Fruit fly (Drosophila melanogaster) whole organism, prepupa: ENCODE results near the gene CG18547.

Experiments
- CG10631 ChIP-seq: fragments of 200-800 bp; sonication (Bioruptor generic); optimal IDR thresholded peaks from 2 replicates; lab custom pipeline; 2016; ENCODE audit warnings: missing biosample characterization, missing genetic modification characterization
- CG11294 ChIP-seq: fragments of 200-800 bp; sonication (Bioruptor generic); IDR thresholded peaks from 2 replicates; pipeline ENCODE4 v1.3.6; 2022; ENCODE audit warnings: missing biosample characterization, missing genetic modification characterization
- CG11902 ChIP-seq: fragments of 200-800 bp; sonication (Bioruptor generic); optimal IDR thresholded peaks from 3 replicates; lab custom pipeline; 2016; ENCODE audit warnings: missing biosample characterization, missing genetic modification characterization
- CG15336 ChIP-seq: fragments of 200-800 bp; sonication (Bioruptor generic); IDR thresholded peaks from 2 replicates; pipeline ENCODE4 v1.3.6; 2022; ENCODE audit warnings: missing biosample characterization, missing genetic modification characterization
- CG3032 ChIP-seq: fragments of 200-800 bp; optimal IDR thresholded peaks from 2 replicates; lab custom pipeline; 2019; ENCODE audit warnings: missing biosample characterization, mild to moderate bottlenecking, missing genetic modification characterization, moderate library complexity
- CG31627 ChIP-seq: fragments of 200-800 bp; sonication (Bioruptor generic); optimal IDR thresholded peaks from 3 replicates; lab custom pipeline; 2016; ENCODE audit warnings: missing biosample characterization, missing genetic modification characterization
- CG34406 ChIP-seq: fragments of 200-800 bp; sonication (Bioruptor generic); optimal IDR thresholded peaks from 3 replicates; lab custom pipeline; 2016; ENCODE audit warnings: missing biosample characterization, missing genetic modification characterization
- CG6163 ChIP-seq: fragments of 200-800 bp; sonication (Bioruptor generic); IDR thresholded peaks from 3 replicates; pipeline ENCODE4 v1.3.6; 2022; ENCODE audit warnings: missing biosample characterization, missing genetic modification characterization
- CG6808 ChIP-seq: fragments of 200-800 bp; sonication (Bioruptor generic); optimal IDR thresholded peaks from 3 replicates; lab custom pipeline; 2017; ENCODE audit warnings: missing biosample characterization, missing genetic modification characterization, mild to moderate bottlenecking, moderate library complexity, missing genetic modification reagents
- CG6854 ChIP-seq: fragments of 200-800 bp; sonication (Bioruptor generic); optimal IDR thresholded peaks from 2 replicates; lab custom pipeline; 2017; ENCODE audit warnings: missing biosample characterization, mild to moderate bottlenecking, missing genetic modification characterization
- CG8119 ChIP-seq: fragments of 200-800 bp; sonication (Bioruptor generic); IDR thresholded peaks from 3 replicates; pipeline ENCODE4 v1.3.6; 2022; ENCODE audit warnings: missing biosample characterization, missing genetic modification characterization
- CG8632 ChIP-seq: fragments of 200-800 bp; sonication (Bioruptor generic); optimal IDR thresholded peaks from 3 replicates; lab custom pipeline; 2016; ENCODE audit warnings: missing biosample characterization, missing genetic modification characterization
- Eip75B ChIP-seq: fragments of 200-800 bp; sonication (Bioruptor generic); optimal IDR thresholded peaks from 3 replicates; lab custom pipeline; 2016; ENCODE audit warnings: missing biosample characterization, missing genetic modification characterization
- Eip78C ChIP-seq: fragments of 200-800 bp; sonication (Bioruptor generic); peaks from one replicate; lab custom pipeline; 2016; ENCODE audit warnings: missing biosample characterization, missing genetic modification characterization
- Ets96B ChIP-seq: fragments of 200-800 bp; optimal IDR thresholded peaks from 2 replicates; lab custom pipeline; 2019; ENCODE audit warnings: missing biosample characterization, mild to moderate bottlenecking, missing genetic modification characterization, moderate library complexity
- Gug ChIP-seq: fragments of 200-800 bp; sonication (Bioruptor generic); IDR thresholded peaks from 2 replicates; pipeline ENCODE4 v1.3.6; 2022; ENCODE audit warnings: missing biosample characterization, missing genetic modification characterization
- Hr38 ChIP-seq: sonication (Bioruptor generic); optimal IDR thresholded peaks from 2 replicates; lab custom pipeline; 2016; ENCODE audit warnings: missing biosample characterization, missing genetic modification characterization
- Hr39 ChIP-seq: fragments of 200-800 bp; sonication (Bioruptor generic); optimal IDR thresholded peaks from 2 replicates; lab custom pipeline; 2016; ENCODE audit warnings: missing biosample characterization, missing genetic modification characterization
- Hr4 ChIP-seq: fragments of 200-800 bp; sonication (Bioruptor generic); optimal IDR thresholded peaks from 3 replicates; lab custom pipeline; 2016; ENCODE audit warnings: missing biosample characterization, missing genetic modification characterization
- Met ChIP-seq: fragments of 200-800 bp; sonication (Bioruptor generic); optimal IDR thresholded peaks from 3 replicates; lab custom pipeline; 2016; ENCODE audit warnings: missing biosample characterization, missing genetic modification characterization
- OdsH ChIP-seq: fragments of 200-800 bp; sonication (Bioruptor generic); optimal IDR thresholded peaks from 3 replicates; lab custom pipeline; 2016; ENCODE audit warnings: missing biosample characterization, missing genetic modification characterization
- Smox ChIP-seq: fragments of 200-800 bp; sonication (Bioruptor generic); optimal IDR thresholded peaks from 3 replicates; lab custom pipeline; 2016; ENCODE audit warnings: missing biosample characterization, missing genetic modification characterization
- Sox15 ChIP-seq: fragments of 200-800 bp; sonication (Bioruptor generic); optimal IDR thresholded peaks from 3 replicates; lab custom pipeline; 2016; ENCODE audit warnings: missing biosample characterization, missing genetic modification characterization
- achi ChIP-seq: fragments of 200-800 bp; sonication (Bioruptor generic); optimal IDR thresholded peaks from 3 replicates; lab custom pipeline; 2016; ENCODE audit warnings: missing biosample characterization, missing genetic modification characterization
- fkh ChIP-seq: fragments of 200-800 bp; sonication (Bioruptor generic); optimal IDR thresholded peaks from 3 replicates; lab custom pipeline; 2017; ENCODE audit warnings: missing biosample characterization, mild to moderate bottlenecking, missing genetic modification characterization, moderate library complexity
- lz ChIP-seq: fragments of 200-800 bp; sonication (Bioruptor generic); optimal IDR thresholded peaks from 3 replicates; lab custom pipeline; 2016; ENCODE audit warnings: missing biosample characterization, missing genetic modification characterization
- net ChIP-seq: fragments of 200-800 bp; sonication (Bioruptor generic); optimal IDR thresholded peaks from 3 replicates; lab custom pipeline; 2016; ENCODE audit warnings: missing biosample characterization, missing genetic modification characterization
- pdm3 ChIP-seq: fragments of 200-800 bp; sonication (Bioruptor generic); optimal IDR thresholded peaks from 3 replicates; lab custom pipeline; 2016; ENCODE audit warnings: missing biosample characterization, missing genetic modification characterization
- salr ChIP-seq, 2 experiments: fragments of 200-800 bp; sonication (Bioruptor generic); optimal IDR thresholded peaks; 3 replicates each; lab custom pipeline; 2016 to 2018; ENCODE audit warnings: missing biosample characterization in 2 of 2, missing genetic modification characterization in 2 of 2, mild to moderate bottlenecking in 1 of 2
- svp ChIP-seq: fragments of 200-800 bp; sonication (Bioruptor generic); peaks from one replicate; lab custom pipeline; 2016; ENCODE audit warnings: missing biosample characterization, missing genetic modification characterization
- topi ChIP-seq: fragments of 200-800 bp; sonication (Bioruptor generic); optimal IDR thresholded peaks from 3 replicates; lab custom pipeline; 2016; ENCODE audit warnings: missing biosample characterization, missing genetic modification characterization

Gene CG18547

DNA sequence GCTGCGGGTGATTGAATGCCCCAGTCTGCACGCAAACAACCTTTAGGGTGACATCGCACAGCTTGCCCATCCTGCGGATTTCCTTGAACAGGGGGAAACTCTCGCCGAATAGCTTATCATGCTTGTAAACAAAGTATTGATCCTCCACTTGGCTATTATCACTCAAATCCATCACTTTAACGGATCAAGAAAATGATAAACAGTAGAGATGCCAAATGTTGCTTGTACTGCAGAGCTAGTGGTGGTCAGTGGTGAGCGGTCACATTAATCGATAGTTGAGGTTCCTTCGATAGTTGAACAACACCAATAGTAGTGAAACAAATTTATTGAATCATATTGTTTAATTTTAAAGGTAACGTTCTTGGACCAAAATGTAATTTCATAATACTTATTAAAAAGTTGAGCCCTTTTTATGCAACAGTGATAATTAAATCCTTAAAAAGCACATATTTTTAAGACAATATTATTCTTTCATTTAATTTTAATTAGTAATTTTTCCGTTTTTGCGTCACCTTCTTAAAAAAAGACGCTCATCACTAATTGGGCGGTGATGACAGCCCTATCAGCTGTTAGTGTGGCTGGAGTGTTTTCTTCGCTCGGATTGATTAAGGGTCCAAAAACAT is 30.1 kb upstream of the CG18547 start, which contains the start of the genes KLHL18 and GCC185 (continued):
- TF ChIP-seq Hr39 = peak; percentile 87
- TF ChIP-seq CG6163 (GFP tag; lab: Robert Waterston, UW) = no peak; the same call in 2 of the 3 replicates
- no peak for TF ChIP-seq Eip75B (GFP tag; lab: Kevin White, UChicago)
- TF ChIP-seq CG8119 (GFP tag; lab: Robert Waterston, UW) = no peak
- TF ChIP-seq topi (GFP tag; lab: Kevin White, UChicago) = peak; percentile 80
- TF ChIP-seq net (GFP tag; lab: Kevin White, UChicago) = peak; percentile 49
- TF ChIP-seq CG11902 (GFP tag; lab: Kevin White, UChicago) = peak; percentile 84
- peak; percentile 88 for TF ChIP-seq Sox15 (GFP tag; lab: Kevin White, UChicago)
- TF ChIP-seq CG31627 = peak; percentile 88

- TF ChIP-seq CG6163 (GFP tag; lab: Robert Waterston, UW) = 0 out of 3 replicates have a peak, but pooled peaks have one; percentile 30
- peak; percentile 64 for TF ChIP-seq svp (GFP tag; lab: Kevin White, UChicago)
- no peak for TF ChIP-seq CG3032 (tag; lab: Kevin White, UChicago)
Measured at dm6 chr3R:12006417-12006816, 26.2 kb upstream of the CG18547 start.

dm6 chr3R:12005417-12005816 is 25.2 kb upstream of the CG18547 start, which contains the start of gene Tk:
Tk (minus strand) TSS chr3R:12005473.
- no peak for TF ChIP-seq CG8119 (GFP tag; lab: Robert Waterston, UW)
- no peak for TF ChIP-seq OdsH (GFP tag; lab: Kevin White, UChicago)
- no peak for TF ChIP-seq CG31627
- no peak for TF ChIP-seq CG6808 (GFP tag; lab: Kevin White, UChicago)
- TF ChIP-seq Smox (GFP tag; lab: Kevin White, UChicago) = no peak
- TF ChIP-seq salr (GFP tag; optimal IDR thresholded peaks at IDR 0.05; lab: Kevin White, UChicago) = no peak
- no peak for TF ChIP-seq lz (GFP tag; lab: Kevin White, UChicago)
- TF ChIP-seq Hr39 = no peak
- no peak for TF ChIP-seq pdm3
- TF ChIP-seq CG3032 (tag; lab: Kevin White, UChicago) = no peak
- no peak for TF ChIP-seq CG10631 (GFP tag; lab: Kevin White, UChicago)
- TF ChIP-seq, all 60 proteins: peak for 0

DNA sequence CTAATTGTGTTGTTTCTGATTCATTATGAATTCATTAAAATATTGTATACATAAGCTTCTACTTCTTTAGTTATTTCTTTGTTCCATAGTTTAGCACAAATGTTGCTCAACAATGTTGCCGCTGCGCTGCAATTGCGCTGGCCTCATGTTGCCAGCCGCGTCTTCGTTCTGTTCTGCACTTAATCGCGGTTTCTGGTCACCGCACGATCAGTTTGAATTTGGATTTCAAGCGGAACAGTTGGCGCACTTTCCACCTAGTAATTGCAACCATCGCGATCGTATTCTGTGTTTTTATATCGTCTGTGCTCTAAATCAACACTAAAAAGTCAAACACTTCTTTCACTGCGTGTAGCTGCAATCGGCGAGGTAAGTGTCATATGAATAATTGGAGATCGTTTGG is 18.9 kb upstream of the CG18547 start, which contains the start of gene Ect3:
Gene Ect3, plus strand, starts transcription at position 205 of the 400 bp plus-strand sequence.
- no peak for TF ChIP-seq Ets96B (tag; lab: Kevin White, UChicago)
- peak; percentile 47 for TF ChIP-seq Eip78C
- TF ChIP-seq, all 60 proteins: peak for 1

DNA sequence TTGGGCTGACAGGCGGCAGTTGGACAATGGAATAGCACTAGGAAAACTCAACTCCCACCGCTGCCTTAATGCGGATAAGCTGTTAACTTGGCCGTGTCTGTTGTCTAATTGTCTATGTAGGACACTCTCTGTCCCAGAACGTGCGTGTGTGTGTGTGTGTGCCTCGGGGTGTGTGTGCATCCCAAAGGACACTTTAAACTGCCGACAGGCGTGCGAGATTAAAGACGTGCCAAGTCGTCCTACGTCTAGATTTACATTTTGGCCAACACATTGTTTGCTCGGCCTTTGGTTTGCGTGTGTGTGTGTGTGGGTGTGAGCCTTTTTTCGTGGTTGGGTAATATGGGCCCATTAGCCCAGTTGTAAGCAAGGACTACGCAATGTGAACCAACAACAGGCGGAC is 17.9 kb upstream of the CG18547 start:
- TF ChIP-seq CG15336 (GFP tag; lab: Robert Waterston, UW) (no peak), CG34406 (GFP tag; lab: Kevin White, UChicago) (no peak), net (GFP tag; lab: Kevin White, UChicago) (no peak), CG8632 (GFP tag; lab: Kevin White, UChicago) (no peak), Smox (GFP tag; lab: Kevin White, UChicago) (no peak), CG6163 (GFP tag; lab: Robert Waterston, UW) (no peak), fkh (GFP tag; lab: Kevin White, UChicago) (no peak), achi (GFP tag; lab: Kevin White, UChicago) (no peak), CG10631 (GFP tag; lab: Kevin White, UChicago) (no peak), Gug (no peak), svp (GFP tag; lab: Kevin White, UChicago) (no peak), CG6854 (GFP tag; lab: Kevin White, UChicago) (no peak), Hr4 (GFP tag; lab: Kevin White, UChicago) (no peak), Ets96B (tag; lab: Kevin White, UChicago) (no peak), Met (GFP tag; lab: Kevin White, UChicago) (no peak), CG11294 (no peak), Hr38 (GFP tag; lab: Kevin White, UChicago) (no peak)
